Worm (Caenorhabditis elegans): Measurements from ENCODE around the gene ZK930.7.

ce11 chrII:11964847-11965246, 50.4 kb downstream of the ZK930.7 start:
- TF ChIP-seq W03F9.2 (tag; optimal IDR thresholded peaks at IDR 0.05) (no peak), dao-5 (tag; optimal IDR thresholded peaks at IDR 0.05) (no peak), him-1 (tag; optimal IDR thresholded peaks at IDR 0.05) (no peak)
